Worm (Caenorhabditis elegans) whole organism, young adult: ENCODE results near the gene F10E7.6.

Experiments used
- B0336.3 ChIP-seq: fragments of 200-800 bp; sonication (Bioruptor generic); IDR thresholded peaks from 2 replicates; pipeline ENCODE4 v1.3.6; 2022; ENCODE audit warnings: missing genetic modification characterization, missing compliant biosample characterization
- C06A6.2 ChIP-seq: fragments of 200-800 bp; sonication (Bioruptor generic); conservative IDR thresholded peaks from 2 replicates; pipeline ENCODE4 v1.3.6; 2022; ENCODE audit warnings: missing genetic modification characterization, missing compliant biosample characterization
- C17E4.6 ChIP-seq: fragments of 200-800 bp; sonication (Bioruptor generic); IDR thresholded peaks from 2 replicates; pipeline ENCODE4 v1.3.6; 2022; ENCODE audit warnings: missing genetic modification reagents, missing genetic modification characterization, missing compliant biosample characterization
- F22D6.2 ChIP-seq: sonication (generic microtip); optimal IDR thresholded peaks from 2 replicates; lab custom pipeline; 2016; ENCODE audit warnings: mild to moderate bottlenecking, missing genetic modification characterization, missing compliant biosample characterization
- F23B12.7 ChIP-seq: sonication (generic microtip); optimal IDR thresholded peaks from 2 replicates; lab custom pipeline; 2017; ENCODE audit warnings: missing genetic modification characterization, mild to moderate bottlenecking, missing compliant biosample characterization, antibody characterized with exemption, moderate library complexity; ENCODE audit not compliant: insufficient read depth
- F49E8.2 ChIP-seq: sonication (generic microtip); optimal IDR thresholded peaks from 3 replicates; lab custom pipeline; 2017; ENCODE audit warnings: missing genetic modification characterization, mild to moderate bottlenecking, missing compliant biosample characterization, antibody characterized with exemption, moderate library complexity; ENCODE audit not compliant: insufficient read depth
- K11D2.4 ChIP-seq: fragments of 200-800 bp; sonication (Bioruptor generic); IDR thresholded peaks from 2 replicates; pipeline ENCODE4 v1.3.6; 2022; ENCODE audit warnings: missing genetic modification reagents, missing genetic modification characterization, missing compliant biosample characterization
- T07F8.4 ChIP-seq: sonication (generic microtip); optimal IDR thresholded peaks from 2 replicates; lab custom pipeline; 2016; ENCODE audit warnings: mild to moderate bottlenecking, missing genetic modification characterization, moderate library complexity, missing compliant biosample characterization
- Y53G8AR.9 ChIP-seq: fragments of 200-800 bp; sonication (Bioruptor generic); conservative IDR thresholded peaks from 2 replicates; pipeline ENCODE4 v1.3.6; 2022; ENCODE audit warnings: missing genetic modification reagents, missing genetic modification characterization, missing compliant biosample characterization
- Y56A3A.18 ChIP-seq: fragments of 200-800 bp; sonication (Bioruptor generic); IDR thresholded peaks from 2 replicates; pipeline ENCODE4 v1.3.6; 2022; ENCODE audit warnings: missing genetic modification reagents, missing genetic modification characterization, missing compliant biosample characterization
- Y67H2A.10 ChIP-seq: fragments of 200-800 bp; sonication (Bioruptor generic); conservative IDR thresholded peaks from 2 replicates; pipeline ENCODE4 v1.3.6; 2022; ENCODE audit warnings: missing genetic modification reagents, missing genetic modification characterization, missing compliant biosample characterization
- Y79H2A.3 ChIP-seq: fragments of 200-800 bp; sonication (Bioruptor generic); conservative IDR thresholded peaks from 2 replicates; pipeline ENCODE4 v1.3.6; 2022; ENCODE audit warnings: missing genetic modification reagents, missing genetic modification characterization, missing compliant biosample characterization
- akir-1 ChIP-seq: fragments of 200-800 bp; sonication (Bioruptor generic); optimal IDR thresholded peaks from 2 replicates; lab custom pipeline; 2018; ENCODE audit warnings: mild to moderate bottlenecking, missing genetic modification characterization, moderate library complexity, missing compliant biosample characterization
- athp-1 ChIP-seq: sonication (generic microtip); optimal IDR thresholded peaks from 2 replicates; lab custom pipeline; 2017; ENCODE audit warnings: mild to moderate bottlenecking, missing genetic modification characterization, missing compliant biosample characterization
- attf-5 ChIP-seq: fragments of 200-800 bp; sonication (Bioruptor generic); optimal IDR thresholded peaks from 2 replicates; lab custom pipeline; 2018; ENCODE audit warnings: mild to moderate bottlenecking, missing genetic modification characterization, missing compliant biosample characterization
- cebp-2 ChIP-seq: fragments of 200-800 bp; sonication (Bioruptor generic); IDR thresholded peaks from 2 replicates; pipeline ENCODE4 v1.3.6; 2022; ENCODE audit warnings: missing genetic modification characterization, missing compliant biosample characterization
- ceh-40 ChIP-seq: fragments of 200-800 bp; sonication (Bioruptor generic); IDR thresholded peaks from 2 replicates; pipeline ENCODE4 v1.3.6; 2022; ENCODE audit warnings: missing genetic modification characterization, missing compliant biosample characterization
- ceh-79 ChIP-seq: sonication (generic microtip); optimal IDR thresholded peaks from 2 replicates; lab custom pipeline; 2017; ENCODE audit warnings: mild to moderate bottlenecking, missing genetic modification characterization, missing compliant biosample characterization
- ceh-91 ChIP-seq: fragments of 200-800 bp; sonication (Bioruptor generic); IDR thresholded peaks from 2 replicates; pipeline ENCODE4 v1.3.6; 2022; ENCODE audit warnings: missing genetic modification reagents, missing genetic modification characterization, missing compliant biosample characterization
- chd-7 ChIP-seq: sonication (generic microtip); optimal IDR thresholded peaks from 2 replicates; lab custom pipeline; 2016; ENCODE audit warnings: mild to moderate bottlenecking, missing genetic modification characterization, moderate library complexity, missing compliant biosample characterization
- egl-44 ChIP-seq: fragments of 200-800 bp; sonication (Bioruptor generic); IDR thresholded peaks from 2 replicates; pipeline ENCODE4 v1.3.6; 2022; ENCODE audit warnings: missing genetic modification reagents, missing genetic modification characterization, missing compliant biosample characterization
- egrh-3 ChIP-seq: fragments of 200-800 bp; sonication (Bioruptor generic); IDR thresholded peaks from 2 replicates; pipeline ENCODE4 v1.3.6; 2022; ENCODE audit warnings: missing genetic modification reagents, missing genetic modification characterization, missing compliant biosample characterization
- ekl-4 ChIP-seq: fragments of 200-800 bp; sonication (Bioruptor generic); IDR thresholded peaks from 2 replicates; pipeline ENCODE4 v1.3.6; 2022; ENCODE audit warnings: missing genetic modification reagents, missing genetic modification characterization, missing compliant biosample characterization
- fkh-3 ChIP-seq: sonication (generic microtip); optimal IDR thresholded peaks from 2 replicates; lab custom pipeline; 2016; ENCODE audit warnings: mild to moderate bottlenecking, missing genetic modification characterization, missing compliant biosample characterization
- him-1 ChIP-seq: sonication (generic microtip); optimal IDR thresholded peaks from 2 replicates; lab custom pipeline; 2016; ENCODE audit warnings: missing genotype, missing genetic modification reagents, missing genetic modification characterization, missing compliant biosample characterization
- hlh-12 ChIP-seq: sonication (generic microtip); optimal IDR thresholded peaks from 2 replicates; lab custom pipeline; 2016; ENCODE audit warnings: missing genetic modification characterization, missing compliant biosample characterization
- hmg-1.2 ChIP-seq: fragments of 200-800 bp; sonication (Bioruptor generic); IDR thresholded peaks from 2 replicates; pipeline ENCODE4 v1.3.6; 2022; ENCODE audit warnings: missing genetic modification reagents, missing genetic modification characterization, missing compliant biosample characterization
- lag-1 ChIP-seq: fragments of 200-800 bp; sonication (Bioruptor generic); IDR thresholded peaks from 2 replicates; pipeline ENCODE4 v1.3.6; 2022; ENCODE audit warnings: missing genetic modification reagents, missing genetic modification characterization, missing compliant biosample characterization
- madf-10 ChIP-seq: sonication (generic microtip); optimal IDR thresholded peaks from 2 replicates; lab custom pipeline; 2016; ENCODE audit warnings: mild to moderate bottlenecking, missing genetic modification characterization, missing compliant biosample characterization
- madf-6 ChIP-seq: fragments of 200-800 bp; sonication (Bioruptor generic); IDR thresholded peaks from 2 replicates; pipeline ENCODE4 v1.3.6; 2022; ENCODE audit warnings: missing genetic modification reagents, missing genetic modification characterization, missing compliant biosample characterization
- nfyb-1 ChIP-seq: fragments of 200-800 bp; sonication (Bioruptor generic); IDR thresholded peaks from 2 replicates; pipeline ENCODE4 v1.3.6; 2022; ENCODE audit warnings: missing genetic modification reagents, missing genetic modification characterization, missing compliant biosample characterization
- nhr-179 ChIP-seq: sonication (generic microtip); optimal IDR thresholded peaks from 2 replicates; lab custom pipeline; 2016; ENCODE audit warnings: mild to moderate bottlenecking, missing genetic modification characterization, missing compliant biosample characterization
- nhr-27 ChIP-seq: fragments of 200-800 bp; sonication (Bioruptor generic); optimal IDR thresholded peaks from 2 replicates; lab custom pipeline; 2018; ENCODE audit warnings: mild to moderate bottlenecking, missing genetic modification characterization, moderate library complexity, missing compliant biosample characterization
- nhr-80 ChIP-seq: sonication (generic microtip); optimal IDR thresholded peaks from 2 replicates; lab custom pipeline; 2016; ENCODE audit warnings: missing genetic modification characterization, missing compliant biosample characterization
- pbrm-1 ChIP-seq: fragments of 200-800 bp; sonication (Bioruptor generic); IDR thresholded peaks from 2 replicates; pipeline ENCODE4 v1.3.6; 2022; ENCODE audit warnings: missing genetic modification reagents, missing genetic modification characterization, missing compliant biosample characterization
- rcor-1 ChIP-seq: fragments of 200-800 bp; sonication (Bioruptor generic); IDR thresholded peaks from 2 replicates; pipeline ENCODE4 v1.3.6; 2022; ENCODE audit warnings: missing genetic modification reagents, missing genetic modification characterization, missing compliant biosample characterization
- repo-1 ChIP-seq: sonication (generic microtip); optimal IDR thresholded peaks from 2 replicates; lab custom pipeline; 2017; ENCODE audit warnings: mild to moderate bottlenecking, missing genetic modification characterization, missing compliant biosample characterization
- snpc-3.4 ChIP-seq: sonication (generic microtip); optimal IDR thresholded peaks from 2 replicates; lab custom pipeline; 2017; ENCODE audit warnings: missing genetic modification characterization, mild to moderate bottlenecking, missing compliant biosample characterization, antibody characterized with exemption, moderate library complexity, missing genotype, missing genetic modification reagents
- unc-130 ChIP-seq: sonication (generic microtip); optimal IDR thresholded peaks from 2 replicates; lab custom pipeline; 2016; ENCODE audit warnings: missing genetic modification reagents, missing genetic modification characterization, missing compliant biosample characterization
- xnd-1 ChIP-seq: sonication (generic microtip); optimal IDR thresholded peaks from 2 replicates; lab custom pipeline; 2016; ENCODE audit warnings: missing genotype, missing genetic modification reagents, missing genetic modification characterization, missing compliant biosample characterization
- ztf-18 ChIP-seq: sonication (generic microtip); optimal IDR thresholded peaks from 2 replicates; lab custom pipeline; 2016; ENCODE audit warnings: missing genotype, mild to moderate bottlenecking, missing genetic modification characterization, missing compliant biosample characterization
- ztf-26 ChIP-seq: sonication (generic microtip); optimal IDR thresholded peaks from 2 replicates; lab custom pipeline; 2017; ENCODE audit warnings: missing genetic modification characterization, missing compliant biosample characterization
- ztf-3 ChIP-seq: fragments of 200-800 bp; sonication (Bioruptor generic); optimal IDR thresholded peaks from 2 replicates; lab custom pipeline; 2018; ENCODE audit warnings: mild to moderate bottlenecking, missing genetic modification characterization, missing compliant biosample characterization

F10E7.6 gene

ce11 chrII:7100838-7101237 lies 12.0 kb upstream of the F10E7.6 start, which contains the start of gene mmaa-1 (continued):
- TF ChIP-seq lag-1 (GFP tag; lab: Robert Waterston, UW): no peak
- TF ChIP-seq egrh-3 (GFP tag; lab: Robert Waterston, UW): no peak
- TF ChIP-seq chd-7 (tag; lab: Kevin White, UChicago): peak; percentile 69
- TF ChIP-seq K11D2.4 (GFP tag; lab: Robert Waterston, UW): 0 out of 2 replicates have a peak, but pooled peaks have one; percentile 21
- TF ChIP-seq nfyb-1 (GFP tag; lab: Robert Waterston, UW): peak; percentile 51; the same call in 1 of the 2 replicates
- no peak for TF ChIP-seq snpc-3.4 (tag; lab: Kevin White, UChicago)
- no peak for TF ChIP-seq ztf-18 (tag; lab: Kevin White, UChicago)
- TF ChIP-seq C17E4.6: no peak
- TF ChIP-seq hmg-1.2: peak; percentile 14; the same call in 1 of the 2 replicates
- TF ChIP-seq Y79H2A.3 (GFP tag; lab: Robert Waterston, UW): no peak
- TF ChIP-seq ekl-4 (GFP tag; lab: Robert Waterston, UW): no peak; the same call in 1 of the 2 replicates
- TF ChIP-seq B0336.3 (GFP tag; lab: Robert Waterston, UW): no peak; the same call in 1 of the 2 replicates
- TF ChIP-seq rcor-1 (GFP tag; lab: Robert Waterston, UW): no peak
- peak; percentile 78; the same call in 1 of the 2 replicates for TF ChIP-seq Y56A3A.18 (GFP tag; lab: Robert Waterston, UW)
- no peak for TF ChIP-seq nhr-27 (tag; lab: Kevin White, UChicago)
- no peak for TF ChIP-seq ceh-40 (GFP tag; lab: Robert Waterston, UW)
- no peak for TF ChIP-seq F23B12.7
- TF ChIP-seq pbrm-1 (GFP tag; lab: Robert Waterston, UW): no peak
- no peak for TF ChIP-seq F22D6.2
- TF ChIP-seq Y67H2A.10 (GFP tag; lab: Robert Waterston, UW): no peak
- no peak for TF ChIP-seq T07F8.4 (tag; lab: Kevin White, UChicago)
- peak; percentile 10 for TF ChIP-seq xnd-1 (tag; lab: Kevin White, UChicago)
- no peak for TF ChIP-seq attf-5 (GFP tag; lab: Kevin White, UChicago)
- peak; percentile 88 for TF ChIP-seq Y53G8AR.9
- TF ChIP-seq repo-1: peak; percentile 71
- TF ChIP-seq egl-44: no peak
- TF ChIP-seq nhr-179 (tag; lab: Kevin White, UChicago): no peak
- peak; percentile 69 for TF ChIP-seq fkh-3
- no peak for TF ChIP-seq akir-1 (GFP tag; lab: Kevin White, UChicago)
- TF ChIP-seq ztf-3 (GFP tag; lab: Kevin White, UChicago): no peak
- no peak for TF ChIP-seq athp-1 (tag; lab: Kevin White, UChicago)
- no peak for TF ChIP-seq him-1 (tag; lab: Kevin White, UChicago)
- no peak for TF ChIP-seq F49E8.2 (tag; lab: Kevin White, UChicago)
- peak; percentile 3 for TF ChIP-seq madf-10 (tag; lab: Kevin White, UChicago)
- no peak for TF ChIP-seq ceh-91 (GFP tag; lab: Robert Waterston, UW)
- no peak for TF ChIP-seq ceh-79
- no peak for TF ChIP-seq unc-130 (GFP tag; lab: Kevin White, UChicago)
- peak; percentile 25; the same call in 1 of the 2 replicates for TF ChIP-seq madf-6 (GFP tag; lab: Robert Waterston, UW)
- no peak for TF ChIP-seq hlh-12 (tag; lab: Kevin White, UChicago)

- TF ChIP-seq ztf-26 (tag; lab: Kevin White, UChicago): no peak
- no peak for TF ChIP-seq cebp-2
- no peak for TF ChIP-seq unc-130 (GFP tag; lab: Kevin White, UChicago)
- peak; percentile 30 for TF ChIP-seq nhr-80 (tag; lab: Kevin White, UChicago)
- TF ChIP-seq ztf-3 (GFP tag; lab: Kevin White, UChicago): no peak
- no peak for TF ChIP-seq C06A6.2 (GFP tag; lab: Robert Waterston, UW)
- TF ChIP-seq, all 124 proteins: peak for 1
These were observed 10.6 kb upstream of the F10E7.6 start for ce11 chrII:7102288-7102687.
